Fruit fly (Drosophila melanogaster): ENCODE measurements around the gene CG7546.

DNA sequence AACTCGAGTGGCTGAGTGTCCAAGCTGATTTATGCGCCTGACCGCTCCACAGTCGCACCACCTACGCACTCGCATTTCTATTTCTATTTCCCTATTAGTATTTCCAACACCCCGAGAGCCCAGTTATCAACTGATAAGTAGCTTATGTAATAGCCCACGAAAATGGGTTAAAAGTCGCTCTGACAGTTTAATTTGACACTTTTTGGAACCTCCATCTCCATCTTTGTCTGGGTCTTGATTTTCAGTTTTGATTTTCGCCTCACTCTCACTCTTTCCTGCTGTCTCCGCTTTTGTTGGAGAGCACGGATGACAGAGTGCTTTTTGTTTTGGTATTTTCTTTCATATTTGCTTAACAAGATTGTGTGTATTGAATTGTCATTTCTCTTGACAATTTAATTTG is 42.3 kb downstream of the CG7546 start:
- TF ChIP-seq Vsx2 (GFP tag; optimal IDR thresholded peaks at IDR 0.05; ENCODE audit: partially characterized antibody) (no peak), OdsH (GFP tag; optimal IDR thresholded peaks at IDR 0.05) (no peak), usp (GFP tag; optimal IDR thresholded peaks at IDR 0.05) (no peak), woc (GFP tag; optimal IDR thresholded peaks at IDR 0.05) (no peak), N (GFP tag; optimal IDR thresholded peaks at IDR 0.05) (no peak), psq (GFP tag; optimal IDR thresholded peaks at IDR 0.05) (no peak), sage (GFP tag; optimal IDR thresholded peaks at IDR 0.05) (no peak), Sp1 (GFP tag; optimal IDR thresholded peaks at IDR 0.05) (no peak), dsf (GFP tag; optimal IDR thresholded peaks at IDR 0.05; ENCODE audit: borderline replicate concordance) (no peak), fru (GFP tag; optimal IDR thresholded peaks at IDR 0.05) (no peak), brk (GFP tag; optimal IDR thresholded peaks at IDR 0.05) (no peak)

All from whole organism, wandering third instar larva.